Fruit fly (Drosophila melanogaster) whole organism, pupa: ENCODE results near the gene MED27.
A peak's percentile ranks its signal among the peaks of the same experiment; 100 is the strongest.

ENCODE experiments used
- CG10348 ChIP-seq: fragments of 200-800 bp; sonication (Bioruptor generic); IDR thresholded peaks from 2 replicates; pipeline ENCODE4 v1.3.6; 2022; ENCODE audit warnings: missing biosample characterization, missing genetic modification characterization
- CG12605 ChIP-seq: fragments of 200-800 bp; sonication (Bioruptor generic); IDR thresholded peaks from 2 replicates; pipeline ENCODE4 v1.3.6; 2022; ENCODE audit warnings: missing biosample characterization, missing genetic modification characterization
- CG13204 ChIP-seq: fragments of 200-800 bp; sonication (Bioruptor generic); optimal IDR thresholded peaks from 2 replicates; lab custom pipeline; 2018; ENCODE audit warnings: missing biosample characterization, mild to moderate bottlenecking, missing genetic modification characterization, moderate library complexity
- CG14655 ChIP-seq: fragments of 200-800 bp; sonication (Bioruptor generic); optimal IDR thresholded peaks from 3 replicates; lab custom pipeline; 2017; ENCODE audit warnings: mild to moderate bottlenecking, missing biosample characterization, missing genetic modification reagents, missing genetic modification characterization
- CG15710 ChIP-seq: fragments of 200-800 bp; sonication (Bioruptor generic); optimal IDR thresholded peaks from 2 replicates; lab custom pipeline; 2018; ENCODE audit warnings: missing biosample characterization, mild to moderate bottlenecking, missing genetic modification characterization, moderate library complexity
- CG17806 ChIP-seq: fragments of 200-800 bp; sonication (Bioruptor generic); optimal IDR thresholded peaks from 2 replicates; lab custom pipeline; 2018; ENCODE audit warnings: missing biosample characterization, mild to moderate bottlenecking, missing genetic modification characterization, moderate library complexity
- CG32121 ChIP-seq: fragments of 200-800 bp; sonication (Bioruptor generic); IDR thresholded peaks from 2 replicates; pipeline ENCODE4 v1.3.6; 2022; ENCODE audit warnings: missing biosample characterization, missing genetic modification characterization
- CG34367 ChIP-seq: fragments of 200-800 bp; sonication (Bioruptor generic); optimal IDR thresholded peaks from 2 replicates; lab custom pipeline; 2018; ENCODE audit warnings: missing biosample characterization, mild to moderate bottlenecking, missing genetic modification characterization
- CG4496 ChIP-seq: fragments of 200-800 bp; sonication (Bioruptor generic); IDR thresholded peaks from 3 replicates; pipeline ENCODE4 v1.3.6; 2022; ENCODE audit warnings: missing biosample characterization, missing genetic modification characterization
- CG8159 ChIP-seq: fragments of 200-800 bp; sonication (Bioruptor generic); optimal IDR thresholded peaks from 3 replicates; lab custom pipeline; 2018; ENCODE audit warnings: missing biosample characterization, mild to moderate bottlenecking, missing genetic modification characterization, moderate library complexity
- CG8301 ChIP-seq: fragments of 200-800 bp; sonication (Bioruptor generic); optimal IDR thresholded peaks from 2 replicates; lab custom pipeline; 2018; ENCODE audit warnings: missing biosample characterization, mild to moderate bottlenecking, missing genetic modification characterization
- CG9948 ChIP-seq: fragments of 200-800 bp; sonication (Bioruptor generic); optimal IDR thresholded peaks from 2 replicates; lab custom pipeline; 2018; ENCODE audit warnings: missing biosample characterization, mild to moderate bottlenecking, missing genetic modification characterization, moderate library complexity
- D1 ChIP-seq: fragments of 200-800 bp; sonication (Bioruptor generic); optimal IDR thresholded peaks from 2 replicates; lab custom pipeline; 2018; ENCODE audit warnings: missing biosample characterization, mild to moderate bottlenecking, missing genetic modification characterization, moderate library complexity
- EcR ChIP-seq: fragments of 200-800 bp; sonication (Bioruptor generic); optimal IDR thresholded peaks from 3 replicates; lab custom pipeline; 2019; ENCODE audit warnings: missing biosample characterization, missing genetic modification characterization, mild to moderate bottlenecking, moderate library complexity, missing genetic modification reagents
- Ets98B ChIP-seq: fragments of 200-800 bp; sonication (Bioruptor generic); IDR thresholded peaks from 2 replicates; pipeline ENCODE4 v1.3.6; 2022; ENCODE audit warnings: missing biosample characterization, missing genetic modification characterization
- Pif1A ChIP-seq: fragments of 200-800 bp; sonication (Bioruptor generic); optimal IDR thresholded peaks from 3 replicates; lab custom pipeline; 2016; ENCODE audit warnings: missing biosample characterization, missing genetic modification characterization
- Pif1B ChIP-seq: fragments of 200-800 bp; sonication (Bioruptor generic); optimal IDR thresholded peaks from 3 replicates; lab custom pipeline; 2016; ENCODE audit warnings: missing biosample characterization, missing genetic modification characterization
- Snoo ChIP-seq: fragments of 200-800 bp; sonication (Bioruptor generic); optimal IDR thresholded peaks from 3 replicates; lab custom pipeline; 2017; ENCODE audit warnings: missing biosample characterization, mild to moderate bottlenecking, missing genetic modification characterization, inconsistent platforms
- fd96Ca ChIP-seq: fragments of 200-800 bp; sonication (Bioruptor generic); IDR thresholded peaks from 3 replicates; pipeline ENCODE4 v1.3.6; 2022; ENCODE audit warnings: missing biosample characterization, missing genetic modification characterization
- gl ChIP-seq: fragments of 200-800 bp; sonication (Bioruptor generic); optimal IDR thresholded peaks from 2 replicates; lab custom pipeline; 2018; ENCODE audit warnings: missing biosample characterization, mild to moderate bottlenecking, missing genetic modification characterization
- rn ChIP-seq: fragments of 200-800 bp; sonication (Bioruptor generic); IDR thresholded peaks from 2 replicates; pipeline ENCODE4 v1.3.6; 2022; ENCODE audit warnings: missing biosample characterization, missing genetic modification characterization

Gene MED27

DNA sequence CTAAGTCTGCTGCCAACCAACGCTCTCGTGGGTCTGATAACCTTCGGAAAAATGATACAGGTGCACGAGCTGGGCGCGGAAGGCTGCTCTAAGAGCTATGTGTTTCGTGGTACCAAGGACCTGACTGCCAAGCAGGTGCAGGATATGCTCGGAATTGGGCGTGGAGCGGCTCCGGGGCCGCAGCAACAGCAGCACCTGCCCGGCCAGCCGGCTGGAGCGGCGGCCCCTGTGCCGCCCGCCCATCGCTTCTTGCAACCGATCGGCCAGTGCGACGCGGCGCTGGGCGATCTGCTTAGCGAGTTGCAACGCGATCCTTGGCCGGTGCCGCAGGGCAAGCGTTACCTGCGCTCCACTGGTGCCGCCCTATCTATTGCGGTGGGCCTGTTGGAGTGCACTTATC, 5.0 kb upstream of the MED27 start:
- no peak for TF ChIP-seq CG34367
- TF ChIP-seq CG12605, result no peak
- TF ChIP-seq EcR (GFP tag; lab: Kevin White, UChicago), result no peak
- no peak for TF ChIP-seq CG17806 (tag; lab: Kevin White, UChicago)
- TF ChIP-seq CG10348, result no peak
- TF ChIP-seq CG13204 (GFP tag; lab: Kevin White, UChicago), result no peak
- TF ChIP-seq CG4496 (GFP tag; lab: Robert Waterston, UW), result no peak
- TF ChIP-seq rn (GFP tag; lab: Robert Waterston, UW), result no peak
- TF ChIP-seq CG32121 (GFP tag; lab: Robert Waterston, UW), result no peak
- no peak for TF ChIP-seq CG9948 (tag; lab: Kevin White, UChicago)
- no peak for TF ChIP-seq CG8301 (tag; lab: Kevin White, UChicago)
- TF ChIP-seq Pif1B (GFP tag; lab: Kevin White, UChicago), result no peak
- TF ChIP-seq CG15710 (tag; lab: Kevin White, UChicago), result no peak
- TF ChIP-seq Pif1A, result no peak
- TF ChIP-seq D1, result no peak

- no peak for TF ChIP-seq CG13204 (GFP tag; lab: Kevin White, UChicago)
- no peak for TF ChIP-seq Ets98B (GFP tag; lab: Robert Waterston, UW)
- TF ChIP-seq CG32121 (GFP tag; lab: Robert Waterston, UW), result no peak
- no peak for TF ChIP-seq Pif1A
These were observed 1.1 kb upstream of the MED27 start for dm6 chr3R:5653887-5654286.

- TF ChIP-seq Pif1B (GFP tag; lab: Kevin White, UChicago) (no peak), CG13204 (GFP tag; lab: Kevin White, UChicago) (no peak), CG15710 (tag; lab: Kevin White, UChicago) (no peak), D1 (no peak), CG8301 (tag; lab: Kevin White, UChicago) (no peak), CG8159 (tag; lab: Kevin White, UChicago) (no peak), CG4496 (GFP tag; lab: Robert Waterston, UW) (peak; percentile 8; the same call in 1 of the 3 replicates), EcR (GFP tag; lab: Kevin White, UChicago) (peak; percentile 62), CG10348 (no peak), CG32121 (GFP tag; lab: Robert Waterston, UW) (peak; percentile 27; the same call in 1 of the 2 replicates), Ets98B (GFP tag; lab: Robert Waterston, UW) (0 out of 2 replicates have a peak, but pooled peaks have one; percentile 19)
These were observed 4.3 kb downstream of the MED27 start for dm6 chr3R:5658984-5659802.

DNA sequence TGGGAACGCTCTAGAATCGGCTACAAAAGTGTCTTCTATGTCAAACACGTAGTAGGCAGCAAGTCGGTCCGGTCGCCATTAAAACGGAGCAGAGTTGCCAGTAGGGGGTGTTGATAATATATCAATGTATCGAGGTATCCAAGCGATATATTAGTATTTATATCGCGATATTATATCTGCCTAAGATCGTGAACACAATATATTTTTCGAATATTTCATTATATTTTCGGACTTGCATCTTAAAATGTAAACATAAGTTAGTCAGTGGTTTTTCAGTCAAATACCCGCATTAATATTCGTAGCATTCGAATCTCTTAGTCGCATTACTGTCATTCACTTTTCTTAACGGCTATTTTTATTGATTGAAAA, 4.9 kb downstream of the MED27 start, which contains the start of gene CG2182:
CG2182 (minus strand) TSS at position 84 of the 369 bp plus-strand sequence.
- TF ChIP-seq CG8301 (tag; lab: Kevin White, UChicago), result no peak
- TF ChIP-seq CG12605, result no peak
- no peak for TF ChIP-seq CG8159 (tag; lab: Kevin White, UChicago)
- TF ChIP-seq Snoo (tag; lab: Kevin White, UChicago), result no peak
- TF ChIP-seq CG4496 (GFP tag; lab: Robert Waterston, UW), result no peak
- TF ChIP-seq D1, result no peak
- TF ChIP-seq CG13204 (GFP tag; lab: Kevin White, UChicago), result no peak
- TF ChIP-seq fd96Ca, result no peak
- TF ChIP-seq Pif1A, result no peak
- TF ChIP-seq CG15710 (tag; lab: Kevin White, UChicago), result no peak
- no peak for TF ChIP-seq rn (GFP tag; lab: Robert Waterston, UW)
- no peak for TF ChIP-seq CG14655
- TF ChIP-seq Ets98B (GFP tag; lab: Robert Waterston, UW), result no peak
- TF ChIP-seq CG10348, result no peak
- TF ChIP-seq CG9948 (tag; lab: Kevin White, UChicago), result no peak
- no peak for TF ChIP-seq CG32121 (GFP tag; lab: Robert Waterston, UW)
- TF ChIP-seq Pif1B (GFP tag; lab: Kevin White, UChicago), result no peak
- no peak for TF ChIP-seq CG34367

dm6 chr3R:5660198-5660893, 5.4 kb downstream of the MED27 start, which contains the start of gene Wdr33:
TSS of gene Wdr33 (plus strand) at chr3R:5660635.
- TF ChIP-seq Snoo (tag; lab: Kevin White, UChicago) (peak; percentile 33), Ets98B (GFP tag; lab: Robert Waterston, UW) (0 out of 2 replicates have a peak, but pooled peaks have one; percentile 6), fd96Ca (no peak), CG17806 (tag; lab: Kevin White, UChicago) (peak; percentile 20), CG12605 (no peak), CG9948 (tag; lab: Kevin White, UChicago) (peak; percentile 45), CG13204 (GFP tag; lab: Kevin White, UChicago) (no peak), gl (no peak), CG15710 (tag; lab: Kevin White, UChicago) (peak; percentile 22), Pif1A (no peak), CG8159 (tag; lab: Kevin White, UChicago) (peak; percentile 37), CG4496 (GFP tag; lab: Robert Waterston, UW) (peak; percentile 47; the same call in 2 of the 3 replicates), CG8301 (tag; lab: Kevin White, UChicago) (no peak), CG32121 (GFP tag; lab: Robert Waterston, UW) (no peak)
